Fruit fly (Drosophila melanogaster) whole organism, prepupa: ENCODE results near the gene sky.

ENCODE experiments used
- Blimp-1 ChIP-seq: fragments of 200-800 bp; sonication (Bioruptor generic); optimal IDR thresholded peaks from 3 replicates; lab custom pipeline; 2017; ENCODE audit warnings: missing biosample characterization, missing genetic modification characterization, mild to moderate bottlenecking, moderate library complexity, missing genetic modification reagents
- CG10631 ChIP-seq: fragments of 200-800 bp; sonication (Bioruptor generic); optimal IDR thresholded peaks from 2 replicates; lab custom pipeline; 2016; ENCODE audit warnings: missing biosample characterization, missing genetic modification characterization
- CG10669 ChIP-seq: fragments of 200-800 bp; sonication (Bioruptor generic); optimal IDR thresholded peaks from 3 replicates; lab custom pipeline; 2018; ENCODE audit warnings: missing biosample characterization, mild to moderate bottlenecking, missing genetic modification characterization, moderate library complexity
- CG11294 ChIP-seq: fragments of 200-800 bp; sonication (Bioruptor generic); IDR thresholded peaks from 2 replicates; pipeline ENCODE4 v1.3.6; 2022; ENCODE audit warnings: missing biosample characterization, missing genetic modification characterization
- CG11902 ChIP-seq: fragments of 200-800 bp; sonication (Bioruptor generic); optimal IDR thresholded peaks from 3 replicates; lab custom pipeline; 2016; ENCODE audit warnings: missing biosample characterization, missing genetic modification characterization
- CG15336 ChIP-seq: fragments of 200-800 bp; sonication (Bioruptor generic); IDR thresholded peaks from 2 replicates; pipeline ENCODE4 v1.3.6; 2022; ENCODE audit warnings: missing biosample characterization, missing genetic modification characterization
- CG16779 ChIP-seq: fragments of 200-800 bp; sonication (Bioruptor generic); optimal IDR thresholded peaks from 3 replicates; lab custom pipeline; 2017; ENCODE audit warnings: missing biosample characterization, mild to moderate bottlenecking, missing genetic modification characterization
- CG3032 ChIP-seq: fragments of 200-800 bp; optimal IDR thresholded peaks from 2 replicates; lab custom pipeline; 2019; ENCODE audit warnings: missing biosample characterization, mild to moderate bottlenecking, missing genetic modification characterization, moderate library complexity
- CG32006 ChIP-seq: fragments of 200-800 bp; sonication (Bioruptor generic); optimal IDR thresholded peaks from 3 replicates; lab custom pipeline; 2017; ENCODE audit warnings: missing biosample characterization, mild to moderate bottlenecking, missing genetic modification characterization
- CG3919 ChIP-seq: fragments of 200-800 bp; sonication (Bioruptor generic); optimal IDR thresholded peaks from 3 replicates; lab custom pipeline; 2016; ENCODE audit warnings: missing biosample characterization, missing genetic modification characterization
- CG4318 ChIP-seq: fragments of 200-800 bp; sonication (Bioruptor generic); optimal IDR thresholded peaks from 3 replicates; lab custom pipeline; 2017; ENCODE audit warnings: missing biosample characterization, mild to moderate bottlenecking, missing genetic modification characterization
- CG6163 ChIP-seq: fragments of 200-800 bp; sonication (Bioruptor generic); IDR thresholded peaks from 3 replicates; pipeline ENCODE4 v1.3.6; 2022; ENCODE audit warnings: missing biosample characterization, missing genetic modification characterization
- CG6276 ChIP-seq: fragments of 200-800 bp; sonication (Bioruptor generic); optimal IDR thresholded peaks from 2 replicates; lab custom pipeline; 2017; ENCODE audit warnings: missing biosample characterization, mild to moderate bottlenecking, missing genetic modification characterization
- CG6792 ChIP-seq: fragments of 200-800 bp; sonication (Bioruptor generic); optimal IDR thresholded peaks from 3 replicates; lab custom pipeline; 2016; ENCODE audit warnings: missing biosample characterization, missing genetic modification characterization
- CG6808 ChIP-seq: fragments of 200-800 bp; sonication (Bioruptor generic); optimal IDR thresholded peaks from 3 replicates; lab custom pipeline; 2017; ENCODE audit warnings: missing biosample characterization, missing genetic modification characterization, mild to moderate bottlenecking, moderate library complexity, missing genetic modification reagents
- CG6854 ChIP-seq: fragments of 200-800 bp; sonication (Bioruptor generic); optimal IDR thresholded peaks from 2 replicates; lab custom pipeline; 2017; ENCODE audit warnings: missing biosample characterization, mild to moderate bottlenecking, missing genetic modification characterization
- CG7368 ChIP-seq: fragments of 200-800 bp; sonication (Bioruptor generic); optimal IDR thresholded peaks from 3 replicates; lab custom pipeline; 2016; ENCODE audit warnings: missing biosample characterization, missing genetic modification characterization
- CG8119 ChIP-seq: fragments of 200-800 bp; sonication (Bioruptor generic); IDR thresholded peaks from 3 replicates; pipeline ENCODE4 v1.3.6; 2022; ENCODE audit warnings: missing biosample characterization, missing genetic modification characterization
- CG8632 ChIP-seq: fragments of 200-800 bp; sonication (Bioruptor generic); optimal IDR thresholded peaks from 3 replicates; lab custom pipeline; 2016; ENCODE audit warnings: missing biosample characterization, missing genetic modification characterization
- CG9139 ChIP-seq: fragments of 200-800 bp; sonication (Bioruptor generic); optimal IDR thresholded peaks from 3 replicates; lab custom pipeline; 2017; ENCODE audit warnings: missing biosample characterization, mild to moderate bottlenecking, missing genetic modification characterization
- Eip78C ChIP-seq: fragments of 200-800 bp; sonication (Bioruptor generic); peaks from one replicate; lab custom pipeline; 2016; ENCODE audit warnings: missing biosample characterization, missing genetic modification characterization
- Ets21C ChIP-seq: fragments of 200-800 bp; sonication (Bioruptor generic); optimal IDR thresholded peaks from 3 replicates; lab custom pipeline; 2016; ENCODE audit warnings: missing biosample characterization, missing genetic modification characterization
- Ets96B ChIP-seq: fragments of 200-800 bp; optimal IDR thresholded peaks from 2 replicates; lab custom pipeline; 2019; ENCODE audit warnings: missing biosample characterization, mild to moderate bottlenecking, missing genetic modification characterization, moderate library complexity
- Gug ChIP-seq: fragments of 200-800 bp; sonication (Bioruptor generic); IDR thresholded peaks from 2 replicates; pipeline ENCODE4 v1.3.6; 2022; ENCODE audit warnings: missing biosample characterization, missing genetic modification characterization
- Hr39 ChIP-seq: fragments of 200-800 bp; sonication (Bioruptor generic); optimal IDR thresholded peaks from 2 replicates; lab custom pipeline; 2016; ENCODE audit warnings: missing biosample characterization, missing genetic modification characterization
- Hr4 ChIP-seq: fragments of 200-800 bp; sonication (Bioruptor generic); optimal IDR thresholded peaks from 3 replicates; lab custom pipeline; 2016; ENCODE audit warnings: missing biosample characterization, missing genetic modification characterization
- Lpt ChIP-seq: fragments of 200-800 bp; sonication (Bioruptor generic); optimal IDR thresholded peaks from 3 replicates; lab custom pipeline; 2016; ENCODE audit warnings: missing biosample characterization, missing genetic modification characterization
- Met ChIP-seq: fragments of 200-800 bp; sonication (Bioruptor generic); optimal IDR thresholded peaks from 3 replicates; lab custom pipeline; 2016; ENCODE audit warnings: missing biosample characterization, missing genetic modification characterization
- OdsH ChIP-seq: fragments of 200-800 bp; sonication (Bioruptor generic); optimal IDR thresholded peaks from 3 replicates; lab custom pipeline; 2016; ENCODE audit warnings: missing biosample characterization, missing genetic modification characterization
- Smox ChIP-seq: fragments of 200-800 bp; sonication (Bioruptor generic); optimal IDR thresholded peaks from 3 replicates; lab custom pipeline; 2016; ENCODE audit warnings: missing biosample characterization, missing genetic modification characterization
- Sox102F ChIP-seq: fragments of 200-800 bp; sonication (Bioruptor generic); optimal IDR thresholded peaks from 2 replicates; lab custom pipeline; 2016; ENCODE audit warnings: missing biosample characterization, mild to moderate bottlenecking, missing genetic modification characterization
- achi ChIP-seq: fragments of 200-800 bp; sonication (Bioruptor generic); optimal IDR thresholded peaks from 3 replicates; lab custom pipeline; 2016; ENCODE audit warnings: missing biosample characterization, missing genetic modification characterization
- acj6 ChIP-seq: fragments of 200-800 bp; sonication (Bioruptor generic); optimal IDR thresholded peaks from 3 replicates; lab custom pipeline; 2016; ENCODE audit warnings: missing biosample characterization, missing genetic modification characterization
- dsx ChIP-seq: fragments of 200-800 bp; optimal IDR thresholded peaks from 3 replicates; lab custom pipeline; 2019; ENCODE audit warnings: missing biosample characterization, mild to moderate bottlenecking, missing genetic modification characterization, moderate library complexity; ENCODE audit not compliant: poor library complexity, severe bottlenecking
- esn ChIP-seq: fragments of 200-800 bp; sonication (Bioruptor generic); optimal IDR thresholded peaks from 2 replicates; lab custom pipeline; 2016; ENCODE audit warnings: missing biosample characterization, mild to moderate bottlenecking, missing genetic modification characterization, moderate library complexity
- fd59A ChIP-seq: fragments of 200-800 bp; sonication (Bioruptor generic); optimal IDR thresholded peaks from 2 replicates; lab custom pipeline; 2017; ENCODE audit warnings: missing biosample characterization, mild to moderate bottlenecking, missing genetic modification characterization, missing genetic modification reagents
- fd85E ChIP-seq: fragments of 200-800 bp; sonication (Bioruptor generic); optimal IDR thresholded peaks from 3 replicates; lab custom pipeline; 2016; ENCODE audit warnings: missing biosample characterization, missing genetic modification characterization
- lz ChIP-seq: fragments of 200-800 bp; sonication (Bioruptor generic); optimal IDR thresholded peaks from 3 replicates; lab custom pipeline; 2016; ENCODE audit warnings: missing biosample characterization, missing genetic modification characterization
- pdm3 ChIP-seq: fragments of 200-800 bp; sonication (Bioruptor generic); optimal IDR thresholded peaks from 3 replicates; lab custom pipeline; 2016; ENCODE audit warnings: missing biosample characterization, missing genetic modification characterization
- spab ChIP-seq: fragments of 200-800 bp; sonication (Bioruptor generic); optimal IDR thresholded peaks from 2 replicates; lab custom pipeline; 2017; ENCODE audit warnings: missing biosample characterization, mild to moderate bottlenecking, missing genetic modification characterization, missing genetic modification reagents
- ss ChIP-seq, 2 experiments: fragments of 200-800 bp; sonication (Bioruptor generic); optimal IDR thresholded peaks; 2 replicates in 1 of 2; 3 replicates in 1 of 2; lab custom pipeline; 2017 to 2018; ENCODE audit warnings: mild to moderate bottlenecking in 2 of 2, missing biosample characterization in 2 of 2, missing genetic modification characterization in 2 of 2, moderate library complexity in 1 of 2
- svp ChIP-seq: fragments of 200-800 bp; sonication (Bioruptor generic); peaks from one replicate; lab custom pipeline; 2016; ENCODE audit warnings: missing biosample characterization, missing genetic modification characterization
- topi ChIP-seq: fragments of 200-800 bp; sonication (Bioruptor generic); optimal IDR thresholded peaks from 3 replicates; lab custom pipeline; 2016; ENCODE audit warnings: missing biosample characterization, missing genetic modification characterization
- vri ChIP-seq: fragments of 200-800 bp; sonication (Bioruptor generic); optimal IDR thresholded peaks from 3 replicates; lab custom pipeline; 2016; ENCODE audit warnings: missing biosample characterization, mild to moderate bottlenecking, missing genetic modification characterization

The sky gene

dm6 chr2L:20944886-20945558 is 26.3 kb upstream of the sky start (continued):
- TF ChIP-seq acj6 (peak; percentile 32), CG15336 (peak; percentile 50; the same call in 1 of the 2 replicates), Hr39 (peak; percentile 25), CG6276 (peak; percentile 41), CG3032 (tag; lab: Kevin White, UChicago) (peak; percentile 41), fd59A (GFP tag; lab: Kevin White, UChicago) (no peak), fd85E (GFP tag; lab: Kevin White, UChicago) (no peak)

- TF ChIP-seq Lpt (no peak), CG6276 (peak; percentile 32), CG10631 (GFP tag; lab: Kevin White, UChicago) (peak; percentile 42), Gug (GFP tag; lab: Robert Waterston, UW) (peak; percentile 28; the same call in 1 of the 2 replicates), Ets96B (tag; lab: Kevin White, UChicago) (peak; percentile 10), spab (GFP tag; lab: Kevin White, UChicago) (peak; percentile 29), Hr4 (GFP tag; lab: Kevin White, UChicago) (peak; percentile 59), CG6792 (GFP tag; lab: Kevin White, UChicago) (peak; percentile 23), ss (GFP tag; optimal IDR thresholded peaks at IDR 0.05; lab: Kevin White, UChicago) (peak in 1 of 2 experiments; percentile 10), Sox102F (GFP tag; lab: Kevin White, UChicago) (no peak), acj6 (peak; percentile 26), CG6808 (GFP tag; lab: Kevin White, UChicago) (peak; percentile 12), pdm3 (GFP tag; lab: Kevin White, UChicago) (peak; percentile 26), CG10669 (GFP tag; lab: Kevin White, UChicago) (peak; percentile 15), Met (GFP tag; lab: Kevin White, UChicago) (peak; percentile 26), CG6163 (GFP tag; lab: Robert Waterston, UW) (0 out of 3 replicates have a peak, but pooled peaks have one; percentile 37), Ets21C (GFP tag; lab: Kevin White, UChicago) (no peak), Hr39 (peak; percentile 13), CG16779 (no peak), topi (peak; percentile 12), CG3032 (tag; lab: Kevin White, UChicago) (peak; percentile 26), CG6854 (GFP tag; lab: Kevin White, UChicago) (no peak), CG8632 (GFP tag; lab: Kevin White, UChicago) (peak; percentile 16), CG3919 (GFP tag; lab: Kevin White, UChicago) (peak; percentile 43), CG15336 (peak; percentile 46), vri (GFP tag; lab: Kevin White, UChicago) (no peak), CG11294 (0 out of 2 replicates have a peak, but pooled peaks have one; percentile 25), achi (GFP tag; lab: Kevin White, UChicago) (peak; percentile 17), fd59A (GFP tag; lab: Kevin White, UChicago) (peak; percentile 4), esn (peak; percentile 18), Eip78C (peak; percentile 81), Smox (peak; percentile 6), CG32006 (peak; percentile 60), dsx (peak; percentile 12), Blimp-1 (GFP tag; lab: Kevin White, UChicago) (no peak), OdsH (GFP tag; lab: Kevin White, UChicago) (peak; percentile 52), CG8119 (GFP tag; lab: Robert Waterston, UW) (peak; percentile 50; the same call in 1 of the 3 replicates), CG11902 (GFP tag; lab: Kevin White, UChicago) (peak; percentile 7), lz (GFP tag; lab: Kevin White, UChicago) (no peak), svp (GFP tag; lab: Kevin White, UChicago) (peak; percentile 40), CG9139 (GFP tag; lab: Kevin White, UChicago) (no peak), CG7368 (GFP tag; lab: Kevin White, UChicago) (no peak), CG4318 (GFP tag; lab: Kevin White, UChicago) (peak; percentile 16)
Observed at dm6 chr2L:20944342-20944741, 25.6 kb upstream of the sky start.
